Worm (Caenorhabditis elegans): Measurements from ENCODE around the gene ZK829.9.

- TF ChIP-seq snpc-4 (tag; optimal IDR thresholded peaks at IDR 0.05), result no peak
- no peak for TF ChIP-seq lin-11 (tag; optimal IDR thresholded peaks at IDR 0.05)
- TF ChIP-seq ztf-11 (tag; optimal IDR thresholded peaks at IDR 0.05), result no peak
- no peak for TF ChIP-seq unc-62 (GFP tag; optimal IDR thresholded peaks at IDR 0.05)
- no peak for TF ChIP-seq nhr-23 (tag; optimal IDR thresholded peaks at IDR 0.05)
- no peak for TF ChIP-seq lin-13 (GFP tag; optimal IDR thresholded peaks at IDR 0.05)
- TF ChIP-seq F13H6.1 (tag; optimal IDR thresholded peaks at IDR 0.05), result peak; percentile 80
- no peak for TF ChIP-seq egl-27 (tag; optimal IDR thresholded peaks at IDR 0.05)
- TF ChIP-seq ceh-16 (tag; optimal IDR thresholded peaks at IDR 0.05), result no peak
- TF ChIP-seq unc-39 (tag; optimal IDR thresholded peaks at IDR 0.05), result no peak
- no peak for TF ChIP-seq zag-1 (tag; optimal IDR thresholded peaks at IDR 0.05)
Measured at ce11 chrIV:12012439-12013003, 42.2 kb downstream of the ZK829.9 start.

All from whole organism, L2 larva.